Worm (Caenorhabditis elegans): Measurements from ENCODE around the gene ggtb-1.

The ggtb-1 gene

ce11 chrIII:7158709-7159108 lies 25.1 kb downstream of the ggtb-1 start, which contains the start of gene nuo-4:
TSS of gene nuo-4 (minus strand) at chrIII:7158809.
- TF ChIP-seq hmg-11 (tag; optimal IDR thresholded peaks at IDR 0.05) (no peak), nhr-12 (tag; optimal IDR thresholded peaks at IDR 0.05) (no peak), ceh-82 (tag; optimal IDR thresholded peaks at IDR 0.05) (no peak), ceh-16 (tag; optimal IDR thresholded peaks at IDR 0.05) (no peak)

- TF ChIP-seq nhr-12 (tag; optimal IDR thresholded peaks at IDR 0.05), result no peak
- TF ChIP-seq fkh-2 (tag; optimal IDR thresholded peaks at IDR 0.05), result no peak
- no peak for TF ChIP-seq snpc-4 (tag; optimal IDR thresholded peaks at IDR 0.05)
- TF ChIP-seq ama-1 (optimal IDR thresholded peaks at IDR 0.05), result no peak
- no peak for TF ChIP-seq egl-27 (tag; optimal IDR thresholded peaks at IDR 0.05)
- no peak for TF ChIP-seq pha-4 (tag; optimal IDR thresholded peaks at IDR 0.05)
- no peak for TF ChIP-seq hmg-11 (tag; optimal IDR thresholded peaks at IDR 0.05)
- TF ChIP-seq nhr-28 (tag; optimal IDR thresholded peaks at IDR 0.05), result no peak
- TF ChIP-seq lsy-12 (tag; optimal IDR thresholded peaks at IDR 0.05), result no peak
- TF ChIP-seq lin-15B (tag; optimal IDR thresholded peaks at IDR 0.05), result no peak
- TF ChIP-seq fkh-10 (GFP tag; optimal IDR thresholded peaks at IDR 0.05), result no peak
- no peak for TF ChIP-seq zag-1 (tag; optimal IDR thresholded peaks at IDR 0.05)
- TF ChIP-seq lin-39 (tag; optimal IDR thresholded peaks at IDR 0.05), result no peak
- no peak for TF ChIP-seq nhr-237 (tag; optimal IDR thresholded peaks at IDR 0.05)
- no peak for TF ChIP-seq R02D3.7 (tag; optimal IDR thresholded peaks at IDR 0.05)
- TF ChIP-seq nhr-76 (tag; optimal IDR thresholded peaks at IDR 0.05), result no peak
- no peak for TF ChIP-seq nfya-1 (tag; optimal IDR thresholded peaks at IDR 0.05; ENCODE audit: insufficient read depth)
These were observed 25.7 kb downstream of the ggtb-1 start for ce11 chrIII:7159246-7159645.

ce11 chrIII:7161055-7161454 lies 27.5 kb downstream of the ggtb-1 start, which contains the start of gene rnp-7:
TSS of gene rnp-7 (minus strand) at chrIII:7161155.
- TF ChIP-seq fkh-2 (tag; optimal IDR thresholded peaks at IDR 0.05), result no peak
- no peak for TF ChIP-seq fos-1 (tag; optimal IDR thresholded peaks at IDR 0.05)
- no peak for TF ChIP-seq nfya-1 (tag; optimal IDR thresholded peaks at IDR 0.05; ENCODE audit: insufficient read depth)
- TF ChIP-seq tbx-2 (tag; optimal IDR thresholded peaks at IDR 0.05), result no peak
- no peak for TF ChIP-seq elt-2 (tag; optimal IDR thresholded peaks at IDR 0.05)
- no peak for TF ChIP-seq egl-27 (tag; optimal IDR thresholded peaks at IDR 0.05)

ce11 chrIII:7162065-7162762 lies 28.6 kb downstream of the ggtb-1 start, which contains the start of the genes syf-2 and K04G7.1:
TSS of gene syf-2 (minus strand) at chrIII:7162115.
TSS of gene K04G7.1 (plus strand) at chrIII:7162712.
- TF ChIP-seq eor-1 (tag; optimal IDR thresholded peaks at IDR 0.05), result no peak
- peak; percentile 74 for TF ChIP-seq elt-2 (tag; optimal IDR thresholded peaks at IDR 0.05)
- peak; percentile 62 for TF ChIP-seq nhr-43 (tag; optimal IDR thresholded peaks at IDR 0.05; ENCODE audit: poor library complexity, severe bottlenecking)
- peak; percentile 78 for TF ChIP-seq lsy-12 (tag; optimal IDR thresholded peaks at IDR 0.05)
- TF ChIP-seq nhr-25 (tag; optimal IDR thresholded peaks at IDR 0.05), result peak; percentile 76
- peak; percentile 95 for TF ChIP-seq pha-4 (tag; optimal IDR thresholded peaks at IDR 0.05)
- peak; percentile 76 for TF ChIP-seq R02D3.7 (tag; optimal IDR thresholded peaks at IDR 0.05)
- TF ChIP-seq ZK546.5 (tag; optimal IDR thresholded peaks at IDR 0.05), result peak; percentile 20
- peak; percentile 85 for TF ChIP-seq fkh-10 (GFP tag; optimal IDR thresholded peaks at IDR 0.05)
- no peak for TF ChIP-seq aly-2 (tag; optimal IDR thresholded peaks at IDR 0.05)
- TF ChIP-seq unc-62 (GFP tag; optimal IDR thresholded peaks at IDR 0.05), result peak; percentile 53
- TF ChIP-seq nhr-67 (tag; optimal IDR thresholded peaks at IDR 0.05), result no peak
- TF ChIP-seq pqm-1 (tag; optimal IDR thresholded peaks at IDR 0.05), result peak; percentile 29
- no peak for TF ChIP-seq daf-12 (tag; optimal IDR thresholded peaks at IDR 0.05)
- peak; percentile 61 for TF ChIP-seq tbx-2 (tag; optimal IDR thresholded peaks at IDR 0.05)
- peak; percentile 59 for TF ChIP-seq elt-1 (tag; optimal IDR thresholded peaks at IDR 0.05)
- TF ChIP-seq ceh-28 (tag; optimal IDR thresholded peaks at IDR 0.05), result peak; percentile 72
- TF ChIP-seq snpc-4 (tag; optimal IDR thresholded peaks at IDR 0.05), result peak; percentile 90
- TF ChIP-seq ceh-82 (tag; optimal IDR thresholded peaks at IDR 0.05), result peak; percentile 47
- peak in 1 of 3 experiments; percentile 14 for TF ChIP-seq elt-3 (tag; optimal IDR thresholded peaks at IDR 0.05)
- TF ChIP-seq fkh-2 (tag; optimal IDR thresholded peaks at IDR 0.05), result no peak
- TF ChIP-seq jun-1 (tag; optimal IDR thresholded peaks at IDR 0.05), result peak; percentile 83
- peak; percentile 57 for TF ChIP-seq egl-5 (tag; optimal IDR thresholded peaks at IDR 0.05)
- no peak for TF ChIP-seq zag-1 (tag; optimal IDR thresholded peaks at IDR 0.05)
- TF ChIP-seq hmg-11 (tag; optimal IDR thresholded peaks at IDR 0.05), result peak; percentile 65
- no peak for TF ChIP-seq nhr-237 (tag; optimal IDR thresholded peaks at IDR 0.05)
- TF ChIP-seq ceh-9 (tag; optimal IDR thresholded peaks at IDR 0.05), result no peak
- TF ChIP-seq mml-1 (tag; optimal IDR thresholded peaks at IDR 0.05), result no peak
- peak; percentile 92 for TF ChIP-seq egl-27 (tag; optimal IDR thresholded peaks at IDR 0.05)
- peak; percentile 94 for TF ChIP-seq nfya-1 (tag; optimal IDR thresholded peaks at IDR 0.05; ENCODE audit: insufficient read depth)
- peak; percentile 99 for TF ChIP-seq lin-15B (tag; optimal IDR thresholded peaks at IDR 0.05)
- TF ChIP-seq sea-2 (GFP tag; optimal IDR thresholded peaks at IDR 0.05), result no peak
- no peak for TF ChIP-seq ztf-4 (tag; optimal IDR thresholded peaks at IDR 0.05)
- TF ChIP-seq skn-1 (tag; optimal IDR thresholded peaks at IDR 0.05), result peak; percentile 79
- no peak for TF ChIP-seq nhr-12 (tag; optimal IDR thresholded peaks at IDR 0.05)
- TF ChIP-seq nhr-23 (tag; optimal IDR thresholded peaks at IDR 0.05), result peak; percentile 94
- TF ChIP-seq nhr-11 (tag; optimal IDR thresholded peaks at IDR 0.05), result no peak
- TF ChIP-seq lin-39 (tag; optimal IDR thresholded peaks at IDR 0.05), result peak; percentile 91
- peak; percentile 43 for TF ChIP-seq ama-1 (optimal IDR thresholded peaks at IDR 0.05)

All from whole organism, L3 larva.